Fruit fly (Drosophila melanogaster): ENCODE measurements around the gene Manf.

dm6 chr3R:16387039-16387438 lies 37.8 kb downstream of the Manf start:
- TF ChIP-seq Hr83 (GFP tag; optimal IDR thresholded peaks at IDR 0.05; ENCODE audit: poor library complexity, severe bottlenecking) (no peak), Myc (optimal IDR thresholded peaks at IDR 0.05) (no peak), Abd-B (GFP tag; optimal IDR thresholded peaks at IDR 0.05) (no peak), ey (GFP tag; optimal IDR thresholded peaks at IDR 0.05) (no peak), psq (GFP tag; optimal IDR thresholded peaks at IDR 0.05) (no peak), h (GFP tag; optimal IDR thresholded peaks at IDR 0.05) (no peak), Sp1 (GFP tag; optimal IDR thresholded peaks at IDR 0.05) (no peak)

All from whole organism, wandering third instar larva.